Worm (Caenorhabditis elegans): ENCODE data around the gene Y25C1A.8.

ce11 chrII:3043358-3043757 is 33.4 kb downstream of the Y25C1A.8 start, which contains the start of gene B0454.8:
- TF ChIP-seq him-1 (tag; optimal IDR thresholded peaks at IDR 0.05), result no peak
- TF ChIP-seq W03F9.2 (tag; optimal IDR thresholded peaks at IDR 0.05), result no peak
